Fruit fly (Drosophila melanogaster): ENCODE results near the gene Gat.
A peak's percentile ranks its signal among the peaks of the same experiment; 100 is the strongest.

Gene Gat

dm6 chr4:659884-660846, 30.7 kb downstream of the Gat start, which contains the start of gene gw (continued):
- TF ChIP-seq sv (GFP tag; optimal IDR thresholded peaks at IDR 0.05) (peak; percentile 64), Hr83 (GFP tag; optimal IDR thresholded peaks at IDR 0.05; ENCODE audit: poor library complexity, severe bottlenecking) (peak; percentile 85), dsf (GFP tag; optimal IDR thresholded peaks at IDR 0.05; ENCODE audit: borderline replicate concordance) (peak; percentile 74), Rel (GFP tag; optimal IDR thresholded peaks at IDR 0.05) (no peak), Rel (tag; optimal IDR thresholded peaks at IDR 0.05) (peak; percentile 39), Sp1 (GFP tag; optimal IDR thresholded peaks at IDR 0.05) (peak; percentile 80), Myc (optimal IDR thresholded peaks at IDR 0.05) (peak; percentile 17)

- no peak for TF ChIP-seq Dfd (GFP tag; optimal IDR thresholded peaks at IDR 0.05)
- no peak for TF ChIP-seq HLH106 (tag; optimal IDR thresholded peaks at IDR 0.05)
- TF ChIP-seq sv (GFP tag; optimal IDR thresholded peaks at IDR 0.05) = no peak
- no peak for TF ChIP-seq Hr78 (GFP tag; optimal IDR thresholded peaks at IDR 0.05)
- no peak for TF ChIP-seq CG9705 (GFP tag; optimal IDR thresholded peaks at IDR 0.05)
- no peak for TF ChIP-seq N (GFP tag; optimal IDR thresholded peaks at IDR 0.05)
- no peak for TF ChIP-seq Rel (GFP tag; optimal IDR thresholded peaks at IDR 0.05)
- TF ChIP-seq Rel (tag; optimal IDR thresholded peaks at IDR 0.05) = no peak
- TF ChIP-seq pan (optimal IDR thresholded peaks at IDR 0.05) = no peak
- no peak for TF ChIP-seq jim (GFP tag; optimal IDR thresholded peaks at IDR 0.05)
- TF ChIP-seq usp (GFP tag; optimal IDR thresholded peaks at IDR 0.05) = no peak
- no peak for TF ChIP-seq psq (GFP tag; optimal IDR thresholded peaks at IDR 0.05)
- no peak for TF ChIP-seq Sp1 (GFP tag; optimal IDR thresholded peaks at IDR 0.05)
- no peak for TF ChIP-seq Abd-B (GFP tag; optimal IDR thresholded peaks at IDR 0.05)
- TF ChIP-seq Vsx2 (GFP tag; optimal IDR thresholded peaks at IDR 0.05; ENCODE audit: partially characterized antibody) = no peak
- TF ChIP-seq Hnf4 (GFP tag; optimal IDR thresholded peaks at IDR 0.05) = no peak
- no peak for TF ChIP-seq dsf (GFP tag; optimal IDR thresholded peaks at IDR 0.05; ENCODE audit: borderline replicate concordance)
These were observed 32.6 kb downstream of the Gat start for dm6 chr4:662101-662500.

- peak; percentile 16 for TF ChIP-seq CG9705 (GFP tag; optimal IDR thresholded peaks at IDR 0.05)
- TF ChIP-seq usp (GFP tag; optimal IDR thresholded peaks at IDR 0.05) = no peak
- TF ChIP-seq h (GFP tag; optimal IDR thresholded peaks at IDR 0.05) = no peak
- peak; percentile 89 for TF ChIP-seq N (GFP tag; optimal IDR thresholded peaks at IDR 0.05)
- TF ChIP-seq lola (GFP tag; optimal IDR thresholded peaks at IDR 0.05) = peak; percentile 64
- peak; percentile 87 for TF ChIP-seq Hr78 (GFP tag; optimal IDR thresholded peaks at IDR 0.05)
- TF ChIP-seq ey (GFP tag; optimal IDR thresholded peaks at IDR 0.05) = peak; percentile 36
- TF ChIP-seq woc (GFP tag; optimal IDR thresholded peaks at IDR 0.05) = peak; percentile 46
These were observed 33.7 kb downstream of the Gat start, which contains the start of the genes CG46466 and Slip1 for dm6 chr4:663055-663670. Gene CG46466, minus strand, starts transcription at chr4:663124. Gene Slip1, plus strand, starts transcription at chr4:663621.

dm6 chr4:664277-664676, 34.8 kb downstream of the Gat start:
- TF ChIP-seq tai (GFP tag; optimal IDR thresholded peaks at IDR 0.05) (no peak), Dfd (GFP tag; optimal IDR thresholded peaks at IDR 0.05) (no peak), sage (GFP tag; optimal IDR thresholded peaks at IDR 0.05) (no peak), usp (GFP tag; optimal IDR thresholded peaks at IDR 0.05) (no peak), dl (GFP tag; optimal IDR thresholded peaks at IDR 0.05; ENCODE audit: insufficient read depth in 1 of 2, partially characterized antibody in 2 of 2) (no peak), OdsH (GFP tag; optimal IDR thresholded peaks at IDR 0.05) (no peak), N (GFP tag; optimal IDR thresholded peaks at IDR 0.05) (no peak), Hnf4 (GFP tag; optimal IDR thresholded peaks at IDR 0.05) (no peak), sv (GFP tag; optimal IDR thresholded peaks at IDR 0.05) (no peak), Myc (optimal IDR thresholded peaks at IDR 0.05) (no peak), woc (GFP tag; optimal IDR thresholded peaks at IDR 0.05) (no peak), foxo (GFP tag; optimal IDR thresholded peaks at IDR 0.05) (no peak)

- TF ChIP-seq HLH106 (tag; optimal IDR thresholded peaks at IDR 0.05) (no peak), N (GFP tag; optimal IDR thresholded peaks at IDR 0.05) (peak; percentile 96), dl (GFP tag; optimal IDR thresholded peaks at IDR 0.05; ENCODE audit: insufficient read depth in 1 of 2, partially characterized antibody in 2 of 2) (no peak), tai (GFP tag; optimal IDR thresholded peaks at IDR 0.05) (peak; percentile 42), Jra (GFP tag; optimal IDR thresholded peaks at IDR 0.05) (peak; percentile 8), Hr83 (GFP tag; optimal IDR thresholded peaks at IDR 0.05; ENCODE audit: poor library complexity, severe bottlenecking) (peak; percentile 11), woc (GFP tag; optimal IDR thresholded peaks at IDR 0.05) (peak; percentile 81), lola (GFP tag; optimal IDR thresholded peaks at IDR 0.05) (no peak), Mio (GFP tag; optimal IDR thresholded peaks at IDR 0.05) (no peak), sage (GFP tag; optimal IDR thresholded peaks at IDR 0.05) (no peak), Sp1 (GFP tag; optimal IDR thresholded peaks at IDR 0.05) (no peak), Myc (optimal IDR thresholded peaks at IDR 0.05) (peak; percentile 4), Hr78 (GFP tag; optimal IDR thresholded peaks at IDR 0.05) (peak; percentile 76), ey (GFP tag; optimal IDR thresholded peaks at IDR 0.05) (peak; percentile 19)
These were observed 41.5 kb downstream of the Gat start, which contains the start of gene CG11360 for dm6 chr4:670905-671419. Gene CG11360, plus strand, starts transcription at chr4:671142.

Data from whole organism, wandering third instar larva.